Fruit fly (Drosophila melanogaster) whole organism, embryonic: Measurements from ENCODE around the gene ZnT63C.
A peak's percentile ranks its signal among the peaks of the same experiment; 100 is the strongest.

Experiments
- Antp ChIP-seq: fragments of 200-800 bp; sonication (Bioruptor generic); optimal IDR thresholded peaks from 3 replicates; lab custom pipeline; 2016; ENCODE audit warnings: missing biosample characterization, missing genetic modification characterization
- CG31365 ChIP-seq: fragments of 200-800 bp; sonication (Bioruptor generic); optimal IDR thresholded peaks from 2 replicates; lab custom pipeline; 2018; ENCODE audit warnings: missing biosample characterization, mild to moderate bottlenecking, missing genetic modification characterization
- CG8478 ChIP-seq: fragments of >200 bp; optimal IDR thresholded peaks from 2 replicates; lab custom pipeline; 2018
- Dbx ChIP-seq: fragments of 200-800 bp; sonication (Bioruptor generic); IDR thresholded peaks from 3 replicates; pipeline ENCODE4 v1.3.6; 2022; ENCODE audit warnings: missing biosample characterization, missing genetic modification characterization
- Hr3 ChIP-seq: fragments of 200-800 bp; sonication (Bioruptor generic); optimal IDR thresholded peaks from 3 replicates; lab custom pipeline; 2016; ENCODE audit warnings: missing biosample characterization, missing genetic modification characterization
- Meics ChIP-seq: fragments of 200-800 bp; sonication (Bioruptor generic); optimal IDR thresholded peaks from 2 replicates; lab custom pipeline; 2017; ENCODE audit warnings: missing biosample characterization, mild to moderate bottlenecking, missing genetic modification characterization
- NC2α ChIP-seq: fragments of 200-800 bp; sonication (Bioruptor generic); optimal IDR thresholded peaks from 2 replicates; lab custom pipeline; 2016; ENCODE audit warnings: missing biosample characterization, missing genetic modification characterization
- Sin3A ChIP-seq: fragments of >200 bp; optimal IDR thresholded peaks from 2 replicates; lab custom pipeline; 2018
- Sox102F ChIP-seq: fragments of 200-800 bp; sonication (Bioruptor generic); optimal IDR thresholded peaks from 2 replicates; lab custom pipeline; 2018; ENCODE audit warnings: missing biosample characterization, mild to moderate bottlenecking, missing genetic modification characterization, moderate library complexity
- Sry-β ChIP-seq: fragments of 200-800 bp; sonication (Bioruptor generic); optimal IDR thresholded peaks from 2 replicates; lab custom pipeline; 2018; ENCODE audit warnings: missing biosample characterization, mild to moderate bottlenecking, missing genetic modification characterization, moderate library complexity
- Xrp1 ChIP-seq: fragments of 200-800 bp; sonication (Bioruptor generic); IDR thresholded peaks from 2 replicates; pipeline ENCODE4 v1.3.6; 2022; ENCODE audit warnings: missing biosample characterization, missing genetic modification characterization
- danr ChIP-seq: fragments of 200-800 bp; sonication (Bioruptor generic); IDR thresholded peaks from 2 replicates; pipeline ENCODE4 v1.3.6; 2022; ENCODE audit warnings: missing biosample characterization, missing genetic modification characterization
- sens-2 ChIP-seq: fragments of 200-800 bp; sonication (Bioruptor generic); IDR thresholded peaks from 2 replicates; pipeline ENCODE4 v1.3.6; 2022; ENCODE audit warnings: missing biosample characterization, missing genetic modification characterization

- peak; percentile 68 for TF ChIP-seq CG31365 (tag; lab: Kevin White, UChicago)
- TF ChIP-seq Meics (GFP tag; lab: Kevin White, UChicago) = peak; percentile 92
- peak; percentile 94 for TF ChIP-seq Sox102F (GFP tag; lab: Kevin White, UChicago)
- no peak for TF ChIP-seq Sin3A
- peak; percentile 91 for TF ChIP-seq Xrp1 (GFP tag; lab: Robert Waterston, UW)
- peak; percentile 75 for TF ChIP-seq danr
- peak; percentile 28 for TF ChIP-seq Sry-β (GFP tag; lab: Kevin White, UChicago)
- peak; percentile 84 for TF ChIP-seq NC2α (GFP tag; lab: Kevin White, UChicago)
- TF ChIP-seq CG8478 (lab: Kevin White, UChicago) = no peak
- TF ChIP-seq sens-2 (GFP tag; lab: Robert Waterston, UW) = peak; percentile 90
- peak; percentile 88 for TF ChIP-seq Hr3 (GFP tag; lab: Kevin White, UChicago)
- TF ChIP-seq Antp = peak; percentile 82
- TF ChIP-seq Dbx (GFP tag; lab: Robert Waterston, UW) = peak; percentile 90
Observed at dm6 chr3L:3301171-3301738, 2.3 kb upstream of the ZnT63C start.
